Worm (Caenorhabditis elegans) whole organism, L1 larva: ENCODE measurements around the gene srlf-21.

Experiments
- ceh-82 ChIP-seq, 3 experiments: fragments of 150-350 bp in 1 of 3; sonication (generic microtip) in 2 of 3; optimal IDR thresholded peaks; 2 replicates each; lab custom pipeline; 2014 to 2017; ENCODE audit warnings: missing biosample characterization in 3 of 3, missing genetic modification characterization in 3 of 3
- dpl-1 ChIP-seq, 3 experiments: fragments of 150-350 bp in 2 of 3; sonication (generic microtip) in 1 of 3; optimal IDR thresholded peaks; 2 replicates each; lab custom pipeline; 2014 to 2017; ENCODE audit warnings: missing biosample characterization in 3 of 3, missing genetic modification characterization in 3 of 3, missing genetic modification reagents in 3 of 3
- elt-3 ChIP-seq, 6 experiments: fragments of 150-350 bp in 1 of 6; sonication (generic microtip); optimal IDR thresholded peaks; 2 replicates each; lab custom pipeline; 2017 to 2018; ENCODE audit warnings: missing biosample characterization in 6 of 6, missing genetic modification characterization in 6 of 6, inconsistent platforms in 1 of 6
- fkh-8 ChIP-seq: sonication (generic microtip); optimal IDR thresholded peaks from 2 replicates; lab custom pipeline; 2016; ENCODE audit warnings: mild to moderate bottlenecking, missing genetic modification characterization, missing compliant biosample characterization
- jun-1 ChIP-seq: fragments of 150-350 bp; optimal IDR thresholded peaks from 2 replicates; lab custom pipeline; 2014; ENCODE audit warnings: missing biosample characterization, missing genetic modification reagents, missing genetic modification characterization
- lin-35 ChIP-seq, 2 experiments: fragments of 150-350 bp; optimal IDR thresholded peaks; 2 replicates each; lab custom pipeline; 2014; ENCODE audit warnings: missing biosample characterization in 2 of 2, missing genetic modification characterization in 2 of 2, missing genetic modification reagents in 2 of 2
- nhr-11 ChIP-seq: fragments of 150-350 bp; optimal IDR thresholded peaks from 2 replicates; lab custom pipeline; 2014; ENCODE audit warnings: missing biosample characterization, missing genetic modification characterization
- snpc-4 ChIP-seq: fragments of 150-350 bp; optimal IDR thresholded peaks from 2 replicates; lab custom pipeline; 2014; ENCODE audit warnings: missing biosample characterization, missing genetic modification characterization
- unc-62 ChIP-seq: fragments of 150-350 bp; optimal IDR thresholded peaks from 2 replicates; lab custom pipeline; 2014; ENCODE audit warnings: missing biosample characterization, missing genetic modification reagents, missing genetic modification characterization
- unc-86 ChIP-seq: sonication (generic microtip); optimal IDR thresholded peaks from 2 replicates; lab custom pipeline; 2016; ENCODE audit warnings: missing genetic modification characterization, missing compliant biosample characterization

ce11 chrV:858841-859456, 31.4 kb downstream of the srlf-21 start:
- no peak for TF ChIP-seq fkh-8 (tag; lab: Kevin White, UChicago)
- no peak for TF ChIP-seq unc-62 (GFP tag; lab: Kevin White, UChicago)
- no peak for TF ChIP-seq ceh-82 (tag; optimal IDR thresholded peaks at IDR 0.05; lab: Kevin White, UChicago)
- TF ChIP-seq elt-3 (tag; optimal IDR thresholded peaks at IDR 0.05; lab: Kevin White, UChicago), result no peak
- peak; percentile 91 for TF ChIP-seq snpc-4
- TF ChIP-seq nhr-11 (tag; lab: Kevin White, UChicago), result no peak
- no peak for TF ChIP-seq unc-86
- TF ChIP-seq dpl-1 (GFP tag; optimal IDR thresholded peaks at IDR 0.05; lab: Kevin White, UChicago), result no peak
- TF ChIP-seq lin-35 (GFP tag; optimal IDR thresholded peaks at IDR 0.05; lab: Kevin White, UChicago), result no peak
- no peak for TF ChIP-seq jun-1
